Worm (Caenorhabditis elegans): ENCODE data around the gene oig-5.

The oig-5 gene

ce11 chrIV:14795918-14796488 lies 11.0 kb upstream of the oig-5 start, which contains the start of gene coq-3:
coq-3 (minus strand) TSS chrIV:14796324.
- TF ChIP-seq ama-1 (optimal IDR thresholded peaks at IDR 0.05): peak; percentile 83
- peak; percentile 15 for TF ChIP-seq nhr-43 (tag; optimal IDR thresholded peaks at IDR 0.05; ENCODE audit: poor library complexity, severe bottlenecking)
- no peak for TF ChIP-seq fkh-2 (tag; optimal IDR thresholded peaks at IDR 0.05)
- TF ChIP-seq ztf-4 (tag; optimal IDR thresholded peaks at IDR 0.05): peak; percentile 5

ce11 chrIV:14797354-14797753 lies 9.6 kb upstream of the oig-5 start, which contains the start of the genes Y57G11C.1147 and nuo-3:
Y57G11C.1147 (minus strand) TSS chrIV:14797514.
nuo-3 (minus strand) TSS chrIV:14797544.
- TF ChIP-seq lin-15B (tag; optimal IDR thresholded peaks at IDR 0.05) (peak; percentile 45), R02D3.7 (tag; optimal IDR thresholded peaks at IDR 0.05) (peak; percentile 67), lin-39 (tag; optimal IDR thresholded peaks at IDR 0.05) (peak; percentile 75), ama-1 (optimal IDR thresholded peaks at IDR 0.05) (peak; percentile 18), hmg-11 (tag; optimal IDR thresholded peaks at IDR 0.05) (peak; percentile 30), ceh-16 (tag; optimal IDR thresholded peaks at IDR 0.05) (no peak), nfya-1 (tag; optimal IDR thresholded peaks at IDR 0.05; ENCODE audit: insufficient read depth) (peak; percentile 80), nhr-12 (tag; optimal IDR thresholded peaks at IDR 0.05) (no peak)

ce11 chrIV:14797849-14798248 lies 9.2 kb upstream of the oig-5 start, which contains the start of gene arl-8:
arl-8 (plus strand) TSS chrIV:14798149.
- TF ChIP-seq jun-1 (tag; optimal IDR thresholded peaks at IDR 0.05) (no peak), hmg-11 (tag; optimal IDR thresholded peaks at IDR 0.05) (no peak), fkh-10 (GFP tag; optimal IDR thresholded peaks at IDR 0.05) (no peak), elt-2 (tag; optimal IDR thresholded peaks at IDR 0.05) (no peak), mml-1 (tag; optimal IDR thresholded peaks at IDR 0.05) (no peak)

- TF ChIP-seq ceh-82 (tag; optimal IDR thresholded peaks at IDR 0.05) (no peak), nhr-28 (tag; optimal IDR thresholded peaks at IDR 0.05) (no peak), nhr-23 (tag; optimal IDR thresholded peaks at IDR 0.05) (no peak), eor-1 (tag; optimal IDR thresholded peaks at IDR 0.05) (no peak), ztf-4 (tag; optimal IDR thresholded peaks at IDR 0.05) (no peak), nhr-12 (tag; optimal IDR thresholded peaks at IDR 0.05) (no peak), zag-1 (tag; optimal IDR thresholded peaks at IDR 0.05) (no peak), nhr-237 (tag; optimal IDR thresholded peaks at IDR 0.05) (no peak), nhr-11 (tag; optimal IDR thresholded peaks at IDR 0.05) (no peak), skn-1 (tag; optimal IDR thresholded peaks at IDR 0.05) (no peak), nfya-1 (tag; optimal IDR thresholded peaks at IDR 0.05; ENCODE audit: insufficient read depth) (no peak), pqm-1 (tag; optimal IDR thresholded peaks at IDR 0.05) (no peak), nhr-67 (tag; optimal IDR thresholded peaks at IDR 0.05) (no peak), sea-2 (GFP tag; optimal IDR thresholded peaks at IDR 0.05) (no peak), snpc-4 (tag; optimal IDR thresholded peaks at IDR 0.05) (no peak), elt-2 (tag; optimal IDR thresholded peaks at IDR 0.05) (no peak), ceh-9 (tag; optimal IDR thresholded peaks at IDR 0.05) (no peak)
Observed at ce11 chrIV:14799186-14799585, 7.8 kb upstream of the oig-5 start, which contains the start of gene Y57G11C.14. Y57G11C.14 (plus strand) TSS chrIV:14799311.

- TF ChIP-seq eor-1 (tag; optimal IDR thresholded peaks at IDR 0.05) (no peak), nfya-1 (tag; optimal IDR thresholded peaks at IDR 0.05; ENCODE audit: insufficient read depth) (peak; percentile 57)
Observed at ce11 chrIV:14800931-14801330, 6.1 kb upstream of the oig-5 start.

ce11 chrIV:14802316-14802715 lies 4.7 kb upstream of the oig-5 start, which contains the start of gene Y57G11C.1142:
Y57G11C.1142 (plus strand) TSS chrIV:14802616.
- TF ChIP-seq mdl-1 (tag; optimal IDR thresholded peaks at IDR 0.05): no peak
- TF ChIP-seq ceh-16 (tag; optimal IDR thresholded peaks at IDR 0.05): no peak
- TF ChIP-seq nfya-1 (tag; optimal IDR thresholded peaks at IDR 0.05; ENCODE audit: insufficient read depth): no peak
- TF ChIP-seq aly-2 (tag; optimal IDR thresholded peaks at IDR 0.05): no peak
- no peak for TF ChIP-seq jun-1 (tag; optimal IDR thresholded peaks at IDR 0.05)
- TF ChIP-seq nhr-76 (tag; optimal IDR thresholded peaks at IDR 0.05): no peak
- TF ChIP-seq nhr-25 (tag; optimal IDR thresholded peaks at IDR 0.05): no peak
- TF ChIP-seq nhr-67 (tag; optimal IDR thresholded peaks at IDR 0.05): no peak
- no peak for TF ChIP-seq lin-15B (tag; optimal IDR thresholded peaks at IDR 0.05)
- no peak for TF ChIP-seq daf-12 (tag; optimal IDR thresholded peaks at IDR 0.05)
- TF ChIP-seq nhr-77 (tag; optimal IDR thresholded peaks at IDR 0.05): no peak
- TF ChIP-seq fkh-2 (tag; optimal IDR thresholded peaks at IDR 0.05): no peak
- no peak for TF ChIP-seq lin-39 (tag; optimal IDR thresholded peaks at IDR 0.05)
- no peak for TF ChIP-seq snpc-4 (tag; optimal IDR thresholded peaks at IDR 0.05)
- no peak for TF ChIP-seq unc-39 (tag; optimal IDR thresholded peaks at IDR 0.05)
- TF ChIP-seq elt-3 (tag; optimal IDR thresholded peaks at IDR 0.05): no peak
- TF ChIP-seq skn-1 (tag; optimal IDR thresholded peaks at IDR 0.05): no peak
